Worm (Caenorhabditis elegans) whole organism, midembryonic: ENCODE measurements around the gene F14H12.17.

Experiments used
- flt-1 ChIP-seq: fragments of 200-800 bp; sonication (Bioruptor generic); IDR thresholded peaks from 2 replicates; pipeline ENCODE4 v1.3.6; 2022; ENCODE audit warnings: missing genetic modification characterization, missing compliant biosample characterization
- klf-2 ChIP-seq: fragments of 200-800 bp; sonication (Bioruptor generic); conservative IDR thresholded peaks from 2 replicates; pipeline ENCODE4 v1.3.6; 2022; ENCODE audit warnings: missing genetic modification reagents, missing genetic modification characterization, missing compliant biosample characterization
- ztf-29 ChIP-seq: fragments of 200-800 bp; sonication (Bioruptor generic); IDR thresholded peaks from 2 replicates; pipeline ENCODE4 v1.3.6; 2022; ENCODE audit warnings: missing genetic modification reagents, missing genetic modification characterization, missing compliant biosample characterization

DNA sequence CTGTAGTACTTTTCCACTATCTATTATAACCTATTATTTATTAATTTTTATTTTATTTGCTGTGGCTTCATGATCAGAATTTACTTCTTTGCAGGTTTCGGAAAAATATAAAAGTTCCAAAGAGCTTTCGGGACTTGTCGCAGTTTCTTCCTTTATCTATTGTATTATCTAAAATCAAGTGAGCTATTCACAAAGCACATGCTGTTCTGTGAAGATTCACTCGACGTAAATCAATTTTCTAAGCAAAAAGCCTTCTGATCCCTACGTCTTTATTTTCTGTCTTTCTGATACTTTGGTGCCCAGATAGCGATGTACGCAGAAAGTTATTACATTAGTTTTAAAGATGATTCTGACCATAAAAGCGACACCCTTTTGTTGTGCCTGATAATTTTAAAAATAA lies 46.0 kb downstream of the F14H12.17 start:
- TF ChIP-seq ztf-29 (GFP tag; lab: Robert Waterston, UW), result no peak
- no peak for TF ChIP-seq klf-2 (GFP tag; lab: Robert Waterston, UW)
- TF ChIP-seq flt-1 (GFP tag; lab: Robert Waterston, UW), result no peak
